Fruit fly (Drosophila melanogaster) whole organism, embryonic: ENCODE data around the gene CG8051.

ENCODE experiments used
- ATbp ChIP-seq: fragments of 200-800 bp; sonication (Bioruptor generic); optimal IDR thresholded peaks from 2 replicates; lab custom pipeline; 2017; ENCODE audit warnings: missing biosample characterization, mild to moderate bottlenecking, missing genetic modification characterization, missing genetic modification reagents
- Aef1 ChIP-seq: fragments of 200-800 bp; sonication (Bioruptor generic); IDR thresholded peaks from 3 replicates; pipeline ENCODE4 v1.3.6; 2022; ENCODE audit warnings: missing biosample characterization, missing genetic modification characterization
- Asciz ChIP-seq: fragments of 200-800 bp; sonication (Bioruptor generic); optimal IDR thresholded peaks from 2 replicates; lab custom pipeline; 2017; ENCODE audit warnings: missing biosample characterization, mild to moderate bottlenecking, missing genetic modification characterization, missing genetic modification reagents
- CG10209 ChIP-seq: fragments of 200-800 bp; sonication (Bioruptor generic); optimal IDR thresholded peaks from 3 replicates; lab custom pipeline; 2017; ENCODE audit warnings: missing biosample characterization, mild to moderate bottlenecking, missing genetic modification characterization, missing genetic modification reagents
- CG12155 ChIP-seq: fragments of 200-800 bp; sonication (Bioruptor generic); optimal IDR thresholded peaks from 3 replicates; lab custom pipeline; 2016; ENCODE audit warnings: missing biosample characterization, missing genetic modification characterization
- CG12659 ChIP-seq: fragments of 200-800 bp; sonication (Bioruptor generic); optimal IDR thresholded peaks from 3 replicates; lab custom pipeline; 2017; ENCODE audit warnings: mild to moderate bottlenecking, missing biosample characterization, missing genetic modification reagents, missing genetic modification characterization
- CG14014 ChIP-seq: fragments of 200-800 bp; sonication (Bioruptor generic); IDR thresholded peaks from 2 replicates; pipeline ENCODE4 v1.3.6; 2022; ENCODE audit warnings: missing biosample characterization, missing genetic modification characterization
- CG14441 ChIP-seq: fragments of 200-800 bp; sonication (Bioruptor generic); IDR thresholded peaks from 2 replicates; pipeline ENCODE4 v1.3.6; 2022; ENCODE audit warnings: missing biosample characterization, missing genetic modification characterization
- CG15269 ChIP-seq: fragments of 200-800 bp; sonication (Bioruptor generic); optimal IDR thresholded peaks from 2 replicates; lab custom pipeline; 2018; ENCODE audit warnings: missing biosample characterization, mild to moderate bottlenecking, missing genetic modification characterization, moderate library complexity
- CG1603 ChIP-seq: fragments of 200-800 bp; sonication (Bioruptor generic); optimal IDR thresholded peaks from 2 replicates; lab custom pipeline; 2019; ENCODE audit warnings: missing biosample characterization, mild to moderate bottlenecking, missing genetic modification characterization, moderate library complexity
- CG17361 ChIP-seq: fragments of 200-800 bp; sonication (Bioruptor generic); IDR thresholded peaks from 3 replicates; pipeline ENCODE4 v1.3.6; 2022; ENCODE audit warnings: missing biosample characterization, missing genetic modification characterization
- CG17385 ChIP-seq: fragments of 200-800 bp; sonication (Bioruptor generic); optimal IDR thresholded peaks from 3 replicates; lab custom pipeline; 2018; ENCODE audit warnings: missing biosample characterization, mild to moderate bottlenecking, missing genetic modification characterization
- CG17829 ChIP-seq: fragments of 200-800 bp; optimal IDR thresholded peaks from 2 replicates; lab custom pipeline; 2019; ENCODE audit warnings: missing biosample characterization, mild to moderate bottlenecking, missing genetic modification characterization, moderate library complexity
- CG31224 ChIP-seq: fragments of 200-800 bp; sonication (Bioruptor generic); IDR thresholded peaks from 2 replicates; pipeline ENCODE4 v1.3.6; 2022; ENCODE audit warnings: missing biosample characterization, missing genetic modification characterization
- CG3407 ChIP-seq: fragments of 200-800 bp; sonication (Bioruptor generic); optimal IDR thresholded peaks from 2 replicates; lab custom pipeline; 2018; ENCODE audit warnings: missing biosample characterization, mild to moderate bottlenecking, missing genetic modification characterization
- CG4360 ChIP-seq: fragments of 200-800 bp; sonication (Bioruptor generic); IDR thresholded peaks from 2 replicates; pipeline ENCODE4 v1.3.6; 2022; ENCODE audit warnings: missing biosample characterization, missing genetic modification characterization
- CG43689 ChIP-seq: fragments of 200-800 bp; sonication (Bioruptor generic); IDR thresholded peaks from 2 replicates; pipeline ENCODE4 v1.3.6; 2022; ENCODE audit warnings: missing biosample characterization, missing genetic modification characterization
- CG4617 ChIP-seq: fragments of 200-800 bp; sonication (Bioruptor generic); optimal IDR thresholded peaks from 3 replicates; lab custom pipeline; 2016; ENCODE audit warnings: missing biosample characterization, missing genetic modification characterization, borderline replicate concordance
- CG6254 ChIP-seq: fragments of 200-800 bp; sonication (Bioruptor generic); optimal IDR thresholded peaks from 3 replicates; lab custom pipeline; 2017; ENCODE audit warnings: mild to moderate bottlenecking, missing biosample characterization, missing genetic modification reagents, missing genetic modification characterization
- CG8924 ChIP-seq: fragments of 200-800 bp; optimal IDR thresholded peaks from 3 replicates; lab custom pipeline; 2019; ENCODE audit warnings: missing biosample characterization, mild to moderate bottlenecking, missing genetic modification characterization, moderate library complexity
- Dp ChIP-seq: fragments of 200-800 bp; sonication (Bioruptor generic); optimal IDR thresholded peaks from 2 replicates; lab custom pipeline; 2018; ENCODE audit warnings: missing biosample characterization, mild to moderate bottlenecking, missing genetic modification characterization, moderate library complexity
- Elba2 ChIP-seq: fragments of 200-800 bp; sonication (Bioruptor generic); optimal IDR thresholded peaks from 3 replicates; lab custom pipeline; 2016; ENCODE audit warnings: missing biosample characterization, missing genetic modification characterization
- Ets65A ChIP-seq: fragments of 200-800 bp; sonication (Bioruptor generic); peaks from one replicate; lab custom pipeline; 2016; ENCODE audit warnings: missing biosample characterization, missing genetic modification characterization
- Fer1 ChIP-seq: fragments of 200-800 bp; sonication (Bioruptor generic); optimal IDR thresholded peaks from 2 replicates; lab custom pipeline; 2017; ENCODE audit warnings: missing biosample characterization, mild to moderate bottlenecking, missing genetic modification characterization
- Fer3 ChIP-seq: fragments of 200-800 bp; sonication (Bioruptor generic); optimal IDR thresholded peaks from 2 replicates; lab custom pipeline; 2018; ENCODE audit warnings: missing biosample characterization, mild to moderate bottlenecking, missing genetic modification characterization, moderate library complexity
- Hr51 ChIP-seq, 2 experiments: fragments of 200-800 bp; sonication (Bioruptor generic); optimal IDR thresholded peaks; 2 replicates in 1 of 2; 3 replicates in 1 of 2; lab custom pipeline; 2016 to 2018; ENCODE audit warnings: missing biosample characterization in 2 of 2, missing genetic modification characterization in 2 of 2, mild to moderate bottlenecking in 1 of 2, moderate library complexity in 1 of 2
- Med ChIP-seq: fragments of 200-800 bp; sonication (Bioruptor generic); peaks from one replicate; lab custom pipeline; 2016; ENCODE audit warnings: missing biosample characterization, missing genetic modification characterization, mild to moderate bottlenecking, inconsistent platforms, moderate library complexity
- Meics ChIP-seq: fragments of 200-800 bp; sonication (Bioruptor generic); optimal IDR thresholded peaks from 2 replicates; lab custom pipeline; 2017; ENCODE audit warnings: missing biosample characterization, mild to moderate bottlenecking, missing genetic modification characterization
- Xbp1 ChIP-seq: fragments of 200-800 bp; sonication (Bioruptor generic); optimal IDR thresholded peaks from 3 replicates; lab custom pipeline; 2016; ENCODE audit warnings: missing biosample characterization, mild to moderate bottlenecking, missing genetic modification characterization
- ab ChIP-seq: fragments of 200-800 bp; sonication (Bioruptor generic); optimal IDR thresholded peaks from 2 replicates; lab custom pipeline; 2016; ENCODE audit warnings: missing biosample characterization, missing genetic modification characterization
- abd-A ChIP-seq: fragments of 200-800 bp; sonication (Bioruptor generic); optimal IDR thresholded peaks from 3 replicates; lab custom pipeline; 2019; ENCODE audit warnings: missing biosample characterization, mild to moderate bottlenecking, missing genetic modification characterization, moderate library complexity
- ase ChIP-seq: fragments of 200-800 bp; sonication (Bioruptor generic); IDR thresholded peaks from 3 replicates; pipeline ENCODE4 v1.3.6; 2022; ENCODE audit warnings: missing biosample characterization, missing genetic modification characterization
- cad ChIP-seq: fragments of >200 bp; optimal IDR thresholded peaks from 2 replicates; lab custom pipeline; 2017; ENCODE audit warnings: missing biosample characterization, missing genetic modification characterization
- caup ChIP-seq: fragments of 200-800 bp; sonication (Bioruptor generic); optimal IDR thresholded peaks from 3 replicates; lab custom pipeline; 2017; ENCODE audit warnings: missing biosample characterization, mild to moderate bottlenecking, missing genetic modification characterization, moderate library complexity; ENCODE audit not compliant: severe bottlenecking
- dmrt99B ChIP-seq: fragments of 200-800 bp; sonication (Bioruptor generic); optimal IDR thresholded peaks from 2 replicates; lab custom pipeline; 2018; ENCODE audit warnings: missing biosample characterization, mild to moderate bottlenecking, missing genetic modification characterization, moderate library complexity
- lab ChIP-seq: fragments of 200-800 bp; sonication (Bioruptor generic); optimal IDR thresholded peaks from 3 replicates; lab custom pipeline; 2017; ENCODE audit warnings: missing biosample characterization, missing genetic modification characterization, mild to moderate bottlenecking, moderate library complexity, missing genetic modification reagents
- pan ChIP-seq, 4 experiments: fragments of >200 bp in 3 of 4; fragments of 200-800 bp in 1 of 4; sonication (Bioruptor generic) in 1 of 4; optimal IDR thresholded peaks in 3 of 4; IDR thresholded peaks in 1 of 4; 2 replicates each; pipeline versions ENCODE4 v1.3.6 to Lab custom; 2017 to 2022; ENCODE audit warnings: missing biosample characterization in 2 of 4, missing genetic modification characterization in 2 of 4, mixed read lengths in 1 of 4
- sd ChIP-seq: fragments of 200-800 bp; sonication (Bioruptor generic); optimal IDR thresholded peaks from 3 replicates; lab custom pipeline; 2018; ENCODE audit warnings: missing biosample characterization, mild to moderate bottlenecking, missing genetic modification characterization, moderate library complexity
- sens ChIP-seq: fragments of 200-800 bp; sonication (Bioruptor generic); peaks from one replicate; lab custom pipeline; 2016; ENCODE audit warnings: missing biosample characterization, missing genetic modification characterization
- slbo ChIP-seq: fragments of 200-800 bp; sonication (Bioruptor generic); IDR thresholded peaks from 2 replicates; pipeline ENCODE4 v1.3.6; 2022; ENCODE audit warnings: missing biosample characterization, missing genetic modification characterization
- sob ChIP-seq: fragments of 200-800 bp; sonication (Bioruptor generic); IDR thresholded peaks from 2 replicates; pipeline ENCODE4 v1.3.6; 2022; ENCODE audit warnings: missing biosample characterization, missing genetic modification characterization
- vvl ChIP-seq: fragments of 200-800 bp; sonication (Bioruptor generic); IDR thresholded peaks from 2 replicates; pipeline ENCODE4 v1.3.6; 2022; ENCODE audit warnings: missing biosample characterization, missing genetic modification characterization

Gene CG8051

dm6 chrX:19281271-19281670 is 26.5 kb downstream of the CG8051 start (continued):
- no peak for TF ChIP-seq pan (optimal IDR thresholded peaks at IDR 0.05; lab: Kevin White, UChicago)
- TF ChIP-seq pan (GFP tag; optimal IDR thresholded peaks at IDR 0.05 in 1 of 2, IDR thresholded peaks at IDR 0.05 in 1 of 2) = peak in 1 of 2 experiments; percentile 45
- TF ChIP-seq CG1603 (tag; lab: Kevin White, UChicago) = peak; percentile 30
- no peak for TF ChIP-seq CG43689
- no peak for TF ChIP-seq Dp (GFP tag; lab: Kevin White, UChicago)
- peak; percentile 22 for TF ChIP-seq caup (GFP tag; lab: Kevin White, UChicago)
- peak; percentile 56 for TF ChIP-seq Meics (GFP tag; lab: Kevin White, UChicago)
- TF ChIP-seq Xbp1 = peak; percentile 35
- TF ChIP-seq Elba2 (GFP tag; lab: Kevin White, UChicago) = no peak
- TF ChIP-seq CG4360 = no peak
- TF ChIP-seq CG4617 (GFP tag; lab: Kevin White, UChicago) = no peak
- no peak for TF ChIP-seq CG17385 (GFP tag; lab: Kevin White, UChicago)
- TF ChIP-seq CG3407 = no peak
- TF ChIP-seq CG14441 = peak; percentile 63; the same call in 1 of the 2 replicates
- peak; percentile 16 for TF ChIP-seq CG17829 (tag; lab: Kevin White, UChicago)
- TF ChIP-seq CG12155 (GFP tag; lab: Kevin White, UChicago) = peak; percentile 9
- peak in 1 of 2 experiments; percentile 41 for TF ChIP-seq Hr51 (GFP tag; optimal IDR thresholded peaks at IDR 0.05; lab: Kevin White, UChicago)
- TF ChIP-seq CG31224 = no peak
- TF ChIP-seq CG8924 = peak; percentile 12
- TF ChIP-seq Fer3 = peak; percentile 14
- peak; percentile 59 for TF ChIP-seq vvl (GFP tag; lab: Robert Waterston, UW)
- TF ChIP-seq ATbp (GFP tag; lab: Kevin White, UChicago) = peak; percentile 32
- TF ChIP-seq Aef1 (GFP tag; lab: Robert Waterston, UW) = peak; percentile 17; the same call in 1 of the 3 replicates
- TF ChIP-seq CG14014 (GFP tag; lab: Robert Waterston, UW) = 0 out of 2 replicates have a peak, but pooled peaks have one; percentile 22
- TF ChIP-seq Fer1 = peak; percentile 3
- no peak for TF ChIP-seq dmrt99B (tag; lab: Kevin White, UChicago)
- no peak for TF ChIP-seq Asciz (GFP tag; lab: Kevin White, UChicago)
- TF ChIP-seq CG12659 (GFP tag; lab: Kevin White, UChicago) = peak; percentile 23
- TF ChIP-seq sob (GFP tag; lab: Robert Waterston, UW) = 0 out of 2 replicates have a peak, but pooled peaks have one; percentile 12
- peak; percentile 9 for TF ChIP-seq CG6254 (GFP tag; lab: Kevin White, UChicago)
- peak; percentile 37 for TF ChIP-seq lab (GFP tag; lab: Kevin White, UChicago)
- peak; percentile 13; the same call in 1 of the 3 replicates for TF ChIP-seq ase (GFP tag; lab: Robert Waterston, UW)
- no peak for TF ChIP-seq ab (GFP tag; lab: Kevin White, UChicago)
- peak; percentile 58 for TF ChIP-seq slbo (GFP tag; lab: Robert Waterston, UW)
- peak; percentile 6 for TF ChIP-seq CG10209 (GFP tag; lab: Kevin White, UChicago)
- peak; percentile 41 for TF ChIP-seq CG15269 (tag; lab: Kevin White, UChicago)

dm6 chrX:19280685-19281084 is 27.0 kb downstream of the CG8051 start:
- TF ChIP-seq sd (tag; lab: Kevin White, UChicago) (no peak), Ets65A (peak; percentile 70), sens (GFP tag; lab: Kevin White, UChicago) (peak; percentile 22), cad (no peak), abd-A (tag; lab: Kevin White, UChicago) (no peak), Med (peak; percentile 50), CG17361 (GFP tag; lab: Robert Waterston, UW) (no peak)
- TF ChIP-seq, all 482 proteins: peak for 3
